Worm (Caenorhabditis elegans): ENCODE results near the gene srh-71.

DNA sequence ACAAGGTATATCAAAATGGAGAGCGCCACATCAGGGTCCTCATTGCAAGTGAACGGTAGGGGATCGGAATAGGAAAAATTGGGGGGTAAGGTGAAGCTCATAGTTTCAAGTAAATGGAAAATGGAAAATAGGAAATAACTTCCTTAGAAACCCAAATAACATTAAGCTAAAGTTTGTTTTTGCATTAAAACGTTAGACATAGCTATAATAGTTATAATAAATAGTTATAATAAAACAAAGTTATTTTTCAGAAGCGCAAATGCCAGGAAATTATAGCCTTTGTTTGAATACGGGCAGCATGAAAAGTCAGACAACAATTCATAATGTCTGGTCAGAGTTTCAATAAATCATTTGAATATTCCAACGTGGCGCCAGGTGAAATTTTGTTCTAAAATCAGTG lies 22.8 kb upstream of the srh-71 start, which contains the start of gene srg-24:
- TF ChIP-seq med-1 (GFP tag; optimal IDR thresholded peaks at IDR 0.05; ENCODE audit: insufficient read depth) (no peak), T22C8.4 (GFP tag; IDR thresholded peaks at IDR 0.05) (no peak), flt-1 (GFP tag; IDR thresholded peaks at IDR 0.05) (no peak), klf-2 (GFP tag; conservative IDR thresholded peaks at IDR 0.05) (no peak), ref-1 (GFP tag; conservative IDR thresholded peaks at IDR 0.05) (no peak)
